Worm (Caenorhabditis elegans) whole organism, L2 larva: ENCODE results near the gene nhr-128.

Experiments
- F13H6.1 ChIP-seq: sonication (generic microtip); optimal IDR thresholded peaks from 2 replicates; lab custom pipeline; 2016; ENCODE audit warnings: missing genetic modification characterization, missing compliant biosample characterization
- R02D3.7 ChIP-seq: fragments of 150-350 bp; optimal IDR thresholded peaks from 2 replicates; lab custom pipeline; 2014; ENCODE audit warnings: missing biosample characterization, missing genetic modification characterization
- Y55F3AM.14 ChIP-seq: fragments of 200-800 bp; sonication (Bioruptor generic); optimal IDR thresholded peaks from 2 replicates; lab custom pipeline; 2018; ENCODE audit warnings: mild to moderate bottlenecking, missing genetic modification characterization, missing compliant biosample characterization
- ZK546.5 ChIP-seq: sonication (generic microtip); optimal IDR thresholded peaks from 2 replicates; lab custom pipeline; 2017; ENCODE audit warnings: missing biosample characterization, missing genetic modification characterization
- aly-2 ChIP-seq: fragments of 150-350 bp; optimal IDR thresholded peaks from 2 replicates; lab custom pipeline; 2014; ENCODE audit warnings: missing biosample characterization, missing genetic modification characterization
- blmp-1 ChIP-seq: sonication (generic microtip); optimal IDR thresholded peaks from 2 replicates; lab custom pipeline; 2017; ENCODE audit warnings: missing genetic modification characterization, mild to moderate bottlenecking, missing compliant biosample characterization, antibody characterized with exemption, moderate library complexity; ENCODE audit not compliant: insufficient read depth
- ceh-16 ChIP-seq: fragments of 150-350 bp; optimal IDR thresholded peaks from 2 replicates; lab custom pipeline; 2014; ENCODE audit warnings: missing biosample characterization, missing genetic modification characterization
- dmd-4 ChIP-seq: sonication (generic microtip); optimal IDR thresholded peaks from 2 replicates; lab custom pipeline; 2017; ENCODE audit warnings: missing biosample characterization, missing genetic modification characterization
- egl-27 ChIP-seq: sonication (generic microtip); optimal IDR thresholded peaks from 3 replicates; lab custom pipeline; 2017; ENCODE audit warnings: missing biosample characterization, missing genetic modification reagents, missing genetic modification characterization
- elt-1 ChIP-seq: fragments of 150-350 bp; optimal IDR thresholded peaks from 2 replicates; lab custom pipeline; 2014; ENCODE audit warnings: missing biosample characterization, missing genetic modification characterization
- elt-3 ChIP-seq: sonication (generic microtip); optimal IDR thresholded peaks from 2 replicates; lab custom pipeline; 2017; ENCODE audit warnings: missing biosample characterization, missing genetic modification characterization
- fos-1 ChIP-seq: fragments of 150-350 bp; optimal IDR thresholded peaks from 2 replicates; lab custom pipeline; 2014; ENCODE audit warnings: missing biosample characterization, missing genetic modification characterization
- gmeb-1 ChIP-seq: fragments of 150-350 bp; optimal IDR thresholded peaks from 2 replicates; lab custom pipeline; 2014; ENCODE audit warnings: missing biosample characterization, missing genetic modification characterization
- lin-13 ChIP-seq: fragments of 150-350 bp; optimal IDR thresholded peaks from 2 replicates; lab custom pipeline; 2014; ENCODE audit warnings: missing biosample characterization, missing genetic modification reagents, missing genetic modification characterization
- lsy-2 ChIP-seq, 2 experiments: fragments of 150-350 bp in 1 of 2; sonication (generic microtip) in 1 of 2; optimal IDR thresholded peaks; 2 replicates each; lab custom pipeline; 2014 to 2017; ENCODE audit warnings: missing biosample characterization in 2 of 2, missing genetic modification characterization in 2 of 2
- mdl-1 ChIP-seq, 2 experiments: fragments of 150-350 bp in 1 of 2; sonication (generic microtip) in 1 of 2; optimal IDR thresholded peaks; 2 replicates each; lab custom pipeline; 2017; ENCODE audit warnings: missing biosample characterization in 2 of 2, missing genetic modification characterization in 2 of 2
- nhr-10 ChIP-seq: sonication (generic microtip); optimal IDR thresholded peaks from 2 replicates; lab custom pipeline; 2017; ENCODE audit warnings: missing biosample characterization, missing genetic modification characterization
- nhr-11 ChIP-seq: fragments of 150-350 bp; optimal IDR thresholded peaks from 2 replicates; lab custom pipeline; 2014; ENCODE audit warnings: missing biosample characterization, missing genetic modification characterization
- nhr-12 ChIP-seq: fragments of 150-350 bp; optimal IDR thresholded peaks from 2 replicates; lab custom pipeline; 2014; ENCODE audit warnings: missing biosample characterization, missing genetic modification characterization
- nhr-129 ChIP-seq: fragments of 150-350 bp; optimal IDR thresholded peaks from 2 replicates; lab custom pipeline; 2014; ENCODE audit warnings: missing biosample characterization, missing genetic modification characterization
- nhr-21 ChIP-seq: fragments of 150-350 bp; optimal IDR thresholded peaks from 2 replicates; lab custom pipeline; 2014; ENCODE audit warnings: missing biosample characterization, missing genetic modification characterization
- nhr-23 ChIP-seq: fragments of 150-350 bp; optimal IDR thresholded peaks from 2 replicates; lab custom pipeline; 2014; ENCODE audit warnings: missing biosample characterization, missing genetic modification reagents, missing genetic modification characterization
- nhr-237 ChIP-seq: fragments of 150-350 bp; optimal IDR thresholded peaks from 2 replicates; lab custom pipeline; 2014; ENCODE audit warnings: missing biosample characterization, missing genetic modification characterization
- nhr-6 ChIP-seq: fragments of 150-350 bp; optimal IDR thresholded peaks from 2 replicates; lab custom pipeline; 2014; ENCODE audit warnings: missing biosample characterization, missing genetic modification characterization
- nhr-77 ChIP-seq: fragments of 150-350 bp; optimal IDR thresholded peaks from 2 replicates; lab custom pipeline; 2014; ENCODE audit warnings: missing biosample characterization, missing genetic modification characterization
- peb-1 ChIP-seq: fragments of 150-350 bp; optimal IDR thresholded peaks from 2 replicates; lab custom pipeline; 2014; ENCODE audit warnings: missing biosample characterization, missing genetic modification characterization
- sem-4 ChIP-seq: fragments of 150-350 bp; optimal IDR thresholded peaks from 2 replicates; lab custom pipeline; 2014; ENCODE audit warnings: missing biosample characterization, missing genetic modification reagents, missing genetic modification characterization
- skn-1 ChIP-seq: sonication (generic microtip); optimal IDR thresholded peaks from 2 replicates; lab custom pipeline; 2017; ENCODE audit warnings: missing biosample characterization, missing genetic modification characterization
- sma-3 ChIP-seq: sonication (generic microtip); optimal IDR thresholded peaks from 2 replicates; lab custom pipeline; 2016; ENCODE audit warnings: missing genetic modification reagents, missing genetic modification characterization, missing compliant biosample characterization
- sma-9 ChIP-seq, 2 experiments: fragments of 150-350 bp in 1 of 2; sonication (generic microtip) in 1 of 2; optimal IDR thresholded peaks; 2 replicates each; lab custom pipeline; 2014 to 2016; ENCODE audit warnings: missing genetic modification characterization in 2 of 2, mild to moderate bottlenecking in 1 of 2, missing biosample characterization in 1 of 2, missing compliant biosample characterization in 1 of 2, missing genetic modification reagents in 1 of 2, moderate library complexity in 1 of 2
- snpc-4 ChIP-seq: fragments of 150-350 bp; optimal IDR thresholded peaks from 2 replicates; lab custom pipeline; 2014; ENCODE audit warnings: missing biosample characterization, missing genetic modification characterization
- unc-39 ChIP-seq: fragments of 150-350 bp; optimal IDR thresholded peaks from 2 replicates; lab custom pipeline; 2014; ENCODE audit warnings: missing biosample characterization, missing genetic modification characterization
- unc-55 ChIP-seq: fragments of 150-350 bp; sonication (generic microtip); optimal IDR thresholded peaks from 3 replicates; lab custom pipeline; 2014; ENCODE audit warnings: missing biosample characterization, missing genetic modification reagents, missing genetic modification characterization
- unc-62 ChIP-seq: fragments of 150-350 bp; optimal IDR thresholded peaks from 2 replicates; lab custom pipeline; 2014; ENCODE audit warnings: missing biosample characterization, missing genetic modification reagents, missing genetic modification characterization
- zag-1 ChIP-seq: fragments of 150-350 bp; optimal IDR thresholded peaks from 2 replicates; lab custom pipeline; 2014; ENCODE audit warnings: missing biosample characterization, missing genetic modification characterization
- ztf-1 ChIP-seq: fragments of 200-800 bp; sonication (Bioruptor generic); conservative IDR thresholded peaks from 2 replicates; pipeline ENCODE4 v1.3.6; 2022; ENCODE audit warnings: missing genetic modification characterization, missing compliant biosample characterization
- ztf-11 ChIP-seq: sonication (generic microtip); optimal IDR thresholded peaks from 2 replicates; lab custom pipeline; 2017; ENCODE audit warnings: missing biosample characterization, missing genetic modification characterization
- ztf-4 ChIP-seq: fragments of 150-350 bp; optimal IDR thresholded peaks from 2 replicates; lab custom pipeline; 2014; ENCODE audit warnings: missing biosample characterization, missing genetic modification characterization

nhr-128 gene

DNA sequence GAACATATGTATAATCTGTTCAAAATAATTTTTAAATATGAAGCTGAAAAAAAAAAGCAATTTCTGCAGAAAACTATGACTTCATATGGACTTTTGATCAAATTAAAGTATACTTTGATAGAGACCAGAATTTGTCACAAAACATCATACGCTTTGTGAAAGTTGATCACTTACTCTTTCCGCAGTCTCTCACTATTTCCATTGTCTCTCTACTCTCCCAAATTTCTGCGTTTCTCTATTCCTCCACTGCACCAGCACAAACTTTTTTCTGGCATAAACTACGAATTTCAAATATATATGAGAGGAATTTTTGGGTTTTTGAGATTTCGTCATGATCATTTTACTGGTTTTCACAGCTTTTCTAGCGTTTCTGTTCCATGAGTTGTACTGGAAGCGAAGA, 14.0 kb downstream of the nhr-128 start, which contains the start of gene cyp-33C4 (continued):
- TF ChIP-seq mdl-1 (tag; optimal IDR thresholded peaks at IDR 0.05; lab: Kevin White, UChicago) (no peak), unc-39 (tag; lab: Kevin White, UChicago) (no peak), nhr-11 (tag; lab: Kevin White, UChicago) (no peak), gmeb-1 (tag; lab: Kevin White, UChicago) (peak; percentile 3), snpc-4 (tag; lab: Kevin White, UChicago) (no peak), F13H6.1 (no peak), nhr-12 (tag; lab: Kevin White, UChicago) (no peak), ceh-16 (tag; lab: Kevin White, UChicago) (no peak), Y55F3AM.14 (GFP tag; lab: Kevin White, UChicago) (no peak), aly-2 (tag; lab: Kevin White, UChicago) (no peak), egl-27 (tag; lab: Kevin White, UChicago) (no peak), nhr-77 (no peak)

DNA sequence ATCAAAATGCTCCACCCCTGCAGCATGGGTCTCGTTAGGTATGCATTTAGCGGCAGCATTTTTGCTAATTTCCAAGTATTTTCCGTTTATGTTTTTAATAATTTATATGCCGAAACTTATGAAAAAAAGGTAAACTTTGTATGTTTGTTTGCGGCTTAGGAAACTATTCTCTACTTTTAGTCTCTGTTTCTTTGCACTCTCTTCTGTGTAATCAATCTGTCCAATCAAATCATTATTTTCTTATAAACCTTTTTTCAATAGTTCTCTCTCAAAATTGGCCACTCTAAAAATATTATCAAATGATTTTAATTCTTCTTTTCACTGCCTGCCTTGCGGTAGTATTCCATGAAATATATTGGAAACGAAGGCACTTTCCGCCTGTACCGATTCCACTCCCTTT, 16.1 kb downstream of the nhr-128 start:
- TF ChIP-seq gmeb-1 (tag; lab: Kevin White, UChicago) (peak; percentile 16), nhr-6 (tag; lab: Kevin White, UChicago) (no peak)
- TF ChIP-seq, all 48 proteins: peak for 1

ce11 chrV:2242630-2243029, 20.8 kb downstream of the nhr-128 start, which contains the start of gene cyp-33C3:
Gene cyp-33C3, plus strand, starts transcription at chrV:2242778.
- no peak for TF ChIP-seq lin-13 (GFP tag; lab: Kevin White, UChicago)
- TF ChIP-seq ztf-11 (tag; lab: Kevin White, UChicago), result no peak
- TF ChIP-seq nhr-129 (tag; lab: Kevin White, UChicago), result no peak
- TF ChIP-seq unc-39 (tag; lab: Kevin White, UChicago), result no peak
- TF ChIP-seq dmd-4 (tag; lab: Kevin White, UChicago), result no peak
- TF ChIP-seq sem-4 (tag; lab: Kevin White, UChicago), result no peak
- no peak for TF ChIP-seq skn-1 (tag; lab: Kevin White, UChicago)
- no peak for TF ChIP-seq unc-62 (GFP tag; lab: Kevin White, UChicago)
- TF ChIP-seq nhr-12 (tag; lab: Kevin White, UChicago), result no peak
- no peak for TF ChIP-seq blmp-1
- no peak for TF ChIP-seq nhr-237 (tag; lab: Kevin White, UChicago)
- TF ChIP-seq nhr-77, result no peak
- no peak for TF ChIP-seq R02D3.7 (tag; lab: Kevin White, UChicago)
- TF ChIP-seq zag-1 (tag; lab: Kevin White, UChicago), result no peak
- TF ChIP-seq ZK546.5 (tag; lab: Kevin White, UChicago), result no peak
- TF ChIP-seq peb-1 (tag; lab: Kevin White, UChicago), result no peak
- no peak for TF ChIP-seq sma-3
- TF ChIP-seq elt-3 (tag; lab: Kevin White, UChicago), result no peak
- TF ChIP-seq nhr-10 (tag; lab: Kevin White, UChicago), result no peak

- TF ChIP-seq Y55F3AM.14 (GFP tag; lab: Kevin White, UChicago) (no peak), sma-3 (peak; percentile 5), F13H6.1 (no peak), ztf-1 (GFP tag; lab: Robert Waterston, UW) (no peak), egl-27 (tag; lab: Kevin White, UChicago) (no peak), nhr-21 (tag; lab: Kevin White, UChicago) (no peak), unc-55 (GFP tag; lab: Kevin White, UChicago) (peak; percentile 2), unc-39 (tag; lab: Kevin White, UChicago) (no peak), nhr-77 (no peak), nhr-6 (tag; lab: Kevin White, UChicago) (no peak), sma-9 (GFP tag; optimal IDR thresholded peaks at IDR 0.05; lab: Kevin White, UChicago) (peak; percentile 74), sma-9 (tag; optimal IDR thresholded peaks at IDR 0.05; lab: Kevin White, UChicago) (no peak), snpc-4 (tag; lab: Kevin White, UChicago) (no peak), nhr-23 (tag; lab: Kevin White, UChicago) (no peak), elt-1 (tag; lab: Kevin White, UChicago) (no peak), lsy-2 (tag; optimal IDR thresholded peaks at IDR 0.05; lab: Kevin White, UChicago) (no peak), gmeb-1 (tag; lab: Kevin White, UChicago) (peak; percentile 28), nhr-129 (tag; lab: Kevin White, UChicago) (peak; percentile 26), unc-62 (GFP tag; lab: Kevin White, UChicago) (no peak), blmp-1 (no peak), mdl-1 (tag; optimal IDR thresholded peaks at IDR 0.05; lab: Kevin White, UChicago) (no peak), fos-1 (tag; lab: Kevin White, UChicago) (peak; percentile 44), ztf-4 (no peak)
Measured at ce11 chrV:2244751-2245150, 22.9 kb downstream of the nhr-128 start, which contains the start of gene cyp-33C5. Gene cyp-33C5, plus strand, starts transcription at chrV:2245004.
